Worm (Caenorhabditis elegans) whole organism, L2 larva: ENCODE results near the gene C17B7.12.
"Not testable (repeated sequence)": the region's sequence is repeated elsewhere in the genome, so short reads cannot be mapped to it uniquely, and the experiment has no call there.

Experiments used
- C34F6.9 ChIP-seq: fragments of 150-350 bp; optimal IDR thresholded peaks from 2 replicates; lab custom pipeline; 2014; ENCODE audit warnings: missing biosample characterization, missing genetic modification characterization
- F13H6.1 ChIP-seq: sonication (generic microtip); optimal IDR thresholded peaks from 2 replicates; lab custom pipeline; 2016; ENCODE audit warnings: missing genetic modification characterization, missing compliant biosample characterization
- R02D3.7 ChIP-seq: fragments of 150-350 bp; optimal IDR thresholded peaks from 2 replicates; lab custom pipeline; 2014; ENCODE audit warnings: missing biosample characterization, missing genetic modification characterization
- Y55F3AM.14 ChIP-seq: fragments of 200-800 bp; sonication (Bioruptor generic); optimal IDR thresholded peaks from 2 replicates; lab custom pipeline; 2018; ENCODE audit warnings: mild to moderate bottlenecking, missing genetic modification characterization, missing compliant biosample characterization
- alr-1 ChIP-seq: fragments of 150-350 bp; optimal IDR thresholded peaks from 2 replicates; lab custom pipeline; 2014; ENCODE audit warnings: missing biosample characterization, missing genetic modification characterization
- aly-2 ChIP-seq: fragments of 150-350 bp; optimal IDR thresholded peaks from 2 replicates; lab custom pipeline; 2014; ENCODE audit warnings: missing biosample characterization, missing genetic modification characterization
- blmp-1 ChIP-seq: sonication (generic microtip); optimal IDR thresholded peaks from 2 replicates; lab custom pipeline; 2017; ENCODE audit warnings: missing genetic modification characterization, mild to moderate bottlenecking, missing compliant biosample characterization, antibody characterized with exemption, moderate library complexity; ENCODE audit not compliant: insufficient read depth
- ceh-82 ChIP-seq: fragments of 150-350 bp; optimal IDR thresholded peaks from 2 replicates; lab custom pipeline; 2014; ENCODE audit warnings: missing biosample characterization, missing genetic modification characterization
- crh-2 ChIP-seq: sonication (generic microtip); optimal IDR thresholded peaks from 2 replicates; lab custom pipeline; 2017; ENCODE audit warnings: missing biosample characterization, missing genetic modification characterization
- egl-27 ChIP-seq: sonication (generic microtip); optimal IDR thresholded peaks from 3 replicates; lab custom pipeline; 2017; ENCODE audit warnings: missing biosample characterization, missing genetic modification reagents, missing genetic modification characterization
- fos-1 ChIP-seq: fragments of 150-350 bp; optimal IDR thresholded peaks from 2 replicates; lab custom pipeline; 2014; ENCODE audit warnings: missing biosample characterization, missing genetic modification characterization
- gmeb-1 ChIP-seq: fragments of 150-350 bp; optimal IDR thresholded peaks from 2 replicates; lab custom pipeline; 2014; ENCODE audit warnings: missing biosample characterization, missing genetic modification characterization
- lin-11 ChIP-seq: fragments of 150-350 bp; sonication (generic microtip); optimal IDR thresholded peaks from 2 replicates; lab custom pipeline; 2014; ENCODE audit warnings: missing biosample characterization, missing genetic modification characterization, inconsistent platforms, mixed read lengths
- lin-13 ChIP-seq: fragments of 150-350 bp; optimal IDR thresholded peaks from 2 replicates; lab custom pipeline; 2014; ENCODE audit warnings: missing biosample characterization, missing genetic modification reagents, missing genetic modification characterization
- lsy-2 ChIP-seq, 2 experiments: fragments of 150-350 bp in 1 of 2; sonication (generic microtip) in 1 of 2; optimal IDR thresholded peaks; 2 replicates each; lab custom pipeline; 2014 to 2017; ENCODE audit warnings: missing biosample characterization in 2 of 2, missing genetic modification characterization in 2 of 2
- mab-5 ChIP-seq: fragments of 150-350 bp; optimal IDR thresholded peaks from 2 replicates; lab custom pipeline; 2014; ENCODE audit warnings: missing biosample characterization, missing genetic modification characterization
- mdl-1 ChIP-seq, 2 experiments: fragments of 150-350 bp in 1 of 2; sonication (generic microtip) in 1 of 2; optimal IDR thresholded peaks; 2 replicates each; lab custom pipeline; 2017; ENCODE audit warnings: missing biosample characterization in 2 of 2, missing genetic modification characterization in 2 of 2
- nhr-10 ChIP-seq: sonication (generic microtip); optimal IDR thresholded peaks from 2 replicates; lab custom pipeline; 2017; ENCODE audit warnings: missing biosample characterization, missing genetic modification characterization
- nhr-11 ChIP-seq: fragments of 150-350 bp; optimal IDR thresholded peaks from 2 replicates; lab custom pipeline; 2014; ENCODE audit warnings: missing biosample characterization, missing genetic modification characterization
- nhr-12 ChIP-seq: fragments of 150-350 bp; optimal IDR thresholded peaks from 2 replicates; lab custom pipeline; 2014; ENCODE audit warnings: missing biosample characterization, missing genetic modification characterization
- nhr-129 ChIP-seq: fragments of 150-350 bp; optimal IDR thresholded peaks from 2 replicates; lab custom pipeline; 2014; ENCODE audit warnings: missing biosample characterization, missing genetic modification characterization
- nhr-21 ChIP-seq: fragments of 150-350 bp; optimal IDR thresholded peaks from 2 replicates; lab custom pipeline; 2014; ENCODE audit warnings: missing biosample characterization, missing genetic modification characterization
- nhr-23 ChIP-seq: fragments of 150-350 bp; optimal IDR thresholded peaks from 2 replicates; lab custom pipeline; 2014; ENCODE audit warnings: missing biosample characterization, missing genetic modification reagents, missing genetic modification characterization
- nhr-25 ChIP-seq: fragments of 150-350 bp; sonication (generic microtip); optimal IDR thresholded peaks from 3 replicates; lab custom pipeline; 2014; ENCODE audit warnings: missing biosample characterization, missing genetic modification characterization
- nhr-6 ChIP-seq: fragments of 150-350 bp; optimal IDR thresholded peaks from 2 replicates; lab custom pipeline; 2014; ENCODE audit warnings: missing biosample characterization, missing genetic modification characterization
- peb-1 ChIP-seq: fragments of 150-350 bp; optimal IDR thresholded peaks from 2 replicates; lab custom pipeline; 2014; ENCODE audit warnings: missing biosample characterization, missing genetic modification characterization
- sem-4 ChIP-seq: fragments of 150-350 bp; optimal IDR thresholded peaks from 2 replicates; lab custom pipeline; 2014; ENCODE audit warnings: missing biosample characterization, missing genetic modification reagents, missing genetic modification characterization
- skn-1 ChIP-seq: sonication (generic microtip); optimal IDR thresholded peaks from 2 replicates; lab custom pipeline; 2017; ENCODE audit warnings: missing biosample characterization, missing genetic modification characterization
- sma-3 ChIP-seq: sonication (generic microtip); optimal IDR thresholded peaks from 2 replicates; lab custom pipeline; 2016; ENCODE audit warnings: missing genetic modification reagents, missing genetic modification characterization, missing compliant biosample characterization
- sma-9 ChIP-seq, 2 experiments: fragments of 150-350 bp in 1 of 2; sonication (generic microtip) in 1 of 2; optimal IDR thresholded peaks; 2 replicates each; lab custom pipeline; 2014 to 2016; ENCODE audit warnings: missing genetic modification characterization in 2 of 2, mild to moderate bottlenecking in 1 of 2, missing biosample characterization in 1 of 2, missing compliant biosample characterization in 1 of 2, missing genetic modification reagents in 1 of 2, moderate library complexity in 1 of 2
- snpc-4 ChIP-seq: fragments of 150-350 bp; optimal IDR thresholded peaks from 2 replicates; lab custom pipeline; 2014; ENCODE audit warnings: missing biosample characterization, missing genetic modification characterization
- unc-39 ChIP-seq: fragments of 150-350 bp; optimal IDR thresholded peaks from 2 replicates; lab custom pipeline; 2014; ENCODE audit warnings: missing biosample characterization, missing genetic modification characterization
- unc-55 ChIP-seq: fragments of 150-350 bp; sonication (generic microtip); optimal IDR thresholded peaks from 3 replicates; lab custom pipeline; 2014; ENCODE audit warnings: missing biosample characterization, missing genetic modification reagents, missing genetic modification characterization
- unc-62 ChIP-seq: fragments of 150-350 bp; optimal IDR thresholded peaks from 2 replicates; lab custom pipeline; 2014; ENCODE audit warnings: missing biosample characterization, missing genetic modification reagents, missing genetic modification characterization
- zag-1 ChIP-seq: fragments of 150-350 bp; optimal IDR thresholded peaks from 2 replicates; lab custom pipeline; 2014; ENCODE audit warnings: missing biosample characterization, missing genetic modification characterization
- ztf-4 ChIP-seq: fragments of 150-350 bp; optimal IDR thresholded peaks from 2 replicates; lab custom pipeline; 2014; ENCODE audit warnings: missing biosample characterization, missing genetic modification characterization

Gene C17B7.12

ce11 chrV:3391005-3391404, 38.0 kb downstream of the C17B7.12 start:
- TF ChIP-seq mab-5 (peak; percentile 18), unc-55 (GFP tag; lab: Kevin White, UChicago) (peak; percentile 63), nhr-10 (no peak), C34F6.9 (tag; lab: Kevin White, UChicago) (peak; percentile 86), zag-1 (peak; percentile 42), crh-2 (tag; lab: Kevin White, UChicago) (peak; percentile 84), mdl-1 (tag; optimal IDR thresholded peaks at IDR 0.05; lab: Kevin White, UChicago) (peak in 1 of 2 experiments; percentile 60), unc-39 (tag; lab: Kevin White, UChicago) (no peak), gmeb-1 (tag; lab: Kevin White, UChicago) (peak; percentile 73), ztf-4 (tag; lab: Kevin White, UChicago) (no peak), sem-4 (tag; lab: Kevin White, UChicago) (peak; percentile 73), sma-3 (GFP tag; lab: Kevin White, UChicago) (peak; percentile 88), lsy-2 (tag; optimal IDR thresholded peaks at IDR 0.05; lab: Kevin White, UChicago) (peak; percentile 51 to 85), nhr-11 (no peak), Y55F3AM.14 (GFP tag; lab: Kevin White, UChicago) (peak; percentile 56), egl-27 (tag; lab: Kevin White, UChicago) (peak; percentile 90), nhr-25 (tag; lab: Kevin White, UChicago) (peak; percentile 96), fos-1 (tag; lab: Kevin White, UChicago) (peak; percentile 89), F13H6.1 (peak; percentile 90), nhr-21 (tag; lab: Kevin White, UChicago) (peak; percentile 84), peb-1 (tag; lab: Kevin White, UChicago) (no peak), snpc-4 (peak; percentile 63), unc-62 (GFP tag; lab: Kevin White, UChicago) (no peak), lin-11 (tag; lab: Kevin White, UChicago) (peak; percentile 37), blmp-1 (tag; lab: Kevin White, UChicago) (peak; percentile 29), nhr-6 (peak; percentile 83), lin-13 (GFP tag; lab: Kevin White, UChicago) (peak; percentile 76), ceh-82 (no peak), nhr-129 (tag; lab: Kevin White, UChicago) (peak; percentile 89), sma-9 (GFP tag; optimal IDR thresholded peaks at IDR 0.05; lab: Kevin White, UChicago) (peak; percentile 99), sma-9 (tag; optimal IDR thresholded peaks at IDR 0.05; lab: Kevin White, UChicago) (peak; percentile 58)
- TF ChIP-seq, all 48 proteins: peak for 23

DNA sequence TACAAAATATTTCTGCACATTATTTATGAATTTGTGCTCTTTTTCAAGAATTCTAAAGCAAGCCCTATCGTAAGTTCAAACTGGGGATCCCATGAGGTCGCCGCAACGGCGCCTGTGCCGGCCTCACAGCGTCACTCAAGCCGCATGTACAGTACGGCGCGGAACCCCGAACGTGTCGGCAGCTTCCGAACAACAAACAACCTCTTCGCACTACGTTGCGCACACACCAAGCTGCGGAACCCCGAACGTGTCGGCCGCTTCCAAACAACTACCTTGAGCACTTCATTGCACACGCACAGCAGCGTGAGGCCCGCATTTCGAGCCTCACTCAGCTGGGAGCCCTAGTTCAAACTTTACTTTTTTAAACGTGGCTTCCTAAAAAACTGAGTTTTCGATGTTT, 41.0 kb downstream of the C17B7.12 start:
- TF ChIP-seq alr-1 (tag; lab: Kevin White, UChicago), result no peak
- no peak for TF ChIP-seq Y55F3AM.14 (GFP tag; lab: Kevin White, UChicago)
- no peak for TF ChIP-seq skn-1 (tag; lab: Kevin White, UChicago)
- TF ChIP-seq nhr-23 (tag; lab: Kevin White, UChicago), result no peak
- TF ChIP-seq R02D3.7 (tag; lab: Kevin White, UChicago), result no peak
- TF ChIP-seq egl-27 (tag; lab: Kevin White, UChicago), result no peak
- TF ChIP-seq, all 48 proteins: peak for 0

- TF ChIP-seq nhr-12 (no peak), nhr-11 (no peak), sma-9 (GFP tag; optimal IDR thresholded peaks at IDR 0.05; lab: Kevin White, UChicago) (peak; percentile 66), sma-9 (tag; optimal IDR thresholded peaks at IDR 0.05; lab: Kevin White, UChicago) (no peak), nhr-23 (tag; lab: Kevin White, UChicago) (no peak), aly-2 (tag; lab: Kevin White, UChicago) (no peak)
Observed at ce11 chrV:3394694-3395240, 41.7 kb downstream of the C17B7.12 start, which contains the start of gene T20D4.15. Gene T20D4.15 (minus strand): TSS chrV:3394744.

- not testable (repeated sequence) for TF ChIP-seq crh-2 (tag; lab: Kevin White, UChicago); snpc-4; R02D3.7 (tag; lab: Kevin White, UChicago)
Observed at ce11 chrV:3396765-3397164, 43.7 kb downstream of the C17B7.12 start, which contains the start of gene T20D4.12. Gene T20D4.12 (plus strand): TSS chrV:3397065.
